Fruit fly (Drosophila melanogaster) S2 (cell line): Measurements from ENCODE around the gene Or65a.

ENCODE experiments used
- CG8478 ChIP-seq: fragments of >200 bp; optimal IDR thresholded peaks from 2 replicates; lab custom pipeline; 2018
- CTCF ChIP-seq, 2 experiments: fragments of >200 bp; optimal IDR thresholded peaks; 2 replicates each; lab custom pipeline; 2018

Or65a gene

DNA sequence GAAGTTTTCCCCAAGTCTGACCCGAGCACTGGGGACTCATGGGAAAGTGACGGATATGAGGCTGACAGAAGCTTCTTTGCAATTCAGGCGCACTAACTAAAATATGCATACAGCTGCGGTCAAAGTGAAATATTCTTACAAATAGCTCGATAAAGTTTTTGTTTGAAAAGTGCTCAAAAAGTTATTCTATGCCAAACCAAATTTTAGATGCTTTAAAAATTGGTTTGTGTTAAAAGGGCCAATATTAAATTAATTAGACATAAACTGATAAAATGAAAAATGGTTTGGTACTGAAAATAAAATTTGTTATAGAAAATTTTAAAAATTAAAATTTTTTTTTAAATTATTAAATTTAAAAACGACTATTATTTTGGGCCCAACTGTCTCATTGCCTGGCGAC, 46.2 kb downstream of the Or65a start:
- no peak for TF ChIP-seq CTCF (optimal IDR thresholded peaks at IDR 0.05; lab: Kevin White, UChicago)
- no peak for TF ChIP-seq CG8478

DNA sequence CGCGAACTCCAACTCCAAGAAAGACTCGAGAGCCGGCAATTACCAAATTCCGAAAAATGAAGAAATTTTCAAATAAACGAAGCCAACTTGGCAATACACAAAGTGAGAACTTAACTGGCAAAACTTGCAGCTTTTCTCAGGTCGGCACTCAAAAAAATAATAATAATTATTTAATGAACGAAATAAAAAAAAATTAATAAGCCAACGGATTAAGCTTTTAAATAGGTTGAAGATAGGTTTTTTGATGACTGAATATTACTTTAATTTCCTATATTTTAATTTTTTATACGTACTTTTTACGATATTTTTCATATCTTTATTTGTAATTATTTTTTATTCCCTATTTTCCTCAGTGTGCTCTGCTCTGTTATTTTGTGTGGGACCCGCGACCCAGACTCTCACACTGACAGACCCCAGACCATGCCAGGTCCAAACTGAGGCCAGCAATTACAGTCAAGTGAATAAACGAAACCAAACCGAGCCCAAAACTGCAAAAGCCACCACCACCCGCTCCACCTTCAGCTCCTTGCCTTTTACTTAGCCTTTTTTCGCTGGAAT, 49.3 kb downstream of the Or65a start:
- TF ChIP-seq CG8478: no peak

DNA sequence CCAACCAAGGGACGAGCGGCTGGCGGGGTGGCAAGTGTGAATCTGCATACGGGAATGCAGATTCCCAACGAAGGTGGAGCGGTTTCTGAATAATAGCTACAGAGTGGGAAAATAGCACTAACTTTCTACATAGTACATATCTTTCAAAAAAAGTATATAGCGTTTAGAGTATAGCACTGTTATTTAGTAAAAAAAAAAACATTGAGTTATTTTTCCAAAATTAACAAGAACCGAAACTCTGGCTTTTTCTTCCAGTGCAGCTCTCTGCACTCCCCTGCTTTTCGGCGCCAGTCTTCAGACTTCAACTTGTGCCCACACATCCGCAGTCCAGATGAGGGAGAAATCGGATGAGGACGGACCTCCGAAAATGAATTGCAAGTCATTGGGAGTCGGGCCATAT, 51.0 kb downstream of the Or65a start:
- TF ChIP-seq CG8478: no peak
- no peak for TF ChIP-seq CTCF (optimal IDR thresholded peaks at IDR 0.05; lab: Kevin White, UChicago)
